Worm (Caenorhabditis elegans): ENCODE data around the gene mel-28.
"Not testable (repeated sequence)": the region's sequence is repeated elsewhere in the genome, so short reads cannot be mapped to it uniquely, and the experiment has no call there.

Gene mel-28

ce11 chrIII:4785714-4786113 is at the start of gene mel-28:
TSS of gene mel-28 (plus strand) at chrIII:4786080.
- TF ChIP-seq lin-13 (GFP tag; optimal IDR thresholded peaks at IDR 0.05) (no peak), gmeb-1 (tag; optimal IDR thresholded peaks at IDR 0.05) (peak; percentile 13), C34F6.9 (tag; optimal IDR thresholded peaks at IDR 0.05) (peak; percentile 65), unc-55 (GFP tag; optimal IDR thresholded peaks at IDR 0.05) (peak; percentile 16)

- no peak for TF ChIP-seq zag-1 (tag; optimal IDR thresholded peaks at IDR 0.05)
- no peak for TF ChIP-seq elt-1 (tag; optimal IDR thresholded peaks at IDR 0.05)
- no peak for TF ChIP-seq Y55F3AM.14 (GFP tag; optimal IDR thresholded peaks at IDR 0.05)
- TF ChIP-seq mdl-1 (tag; optimal IDR thresholded peaks at IDR 0.05), result no peak
- TF ChIP-seq R02D3.7 (tag; optimal IDR thresholded peaks at IDR 0.05), result no peak
- no peak for TF ChIP-seq ZK546.5 (tag; optimal IDR thresholded peaks at IDR 0.05)
- TF ChIP-seq gmeb-1 (tag; optimal IDR thresholded peaks at IDR 0.05), result no peak
- no peak for TF ChIP-seq mab-5 (tag; optimal IDR thresholded peaks at IDR 0.05)
- no peak for TF ChIP-seq C34F6.9 (tag; optimal IDR thresholded peaks at IDR 0.05)
- TF ChIP-seq lin-11 (tag; optimal IDR thresholded peaks at IDR 0.05), result no peak
- TF ChIP-seq nhr-21 (tag; optimal IDR thresholded peaks at IDR 0.05), result no peak
- TF ChIP-seq nhr-25 (tag; optimal IDR thresholded peaks at IDR 0.05), result no peak
- TF ChIP-seq unc-39 (tag; optimal IDR thresholded peaks at IDR 0.05), result no peak
These were observed 45.9 kb upstream of the mel-28 start, which contains the start of gene ras-2 for ce11 chrIII:4739975-4740374. TSS of gene ras-2 (minus strand) at chrIII:4740075.

ce11 chrIII:4740820-4741219 is 45.1 kb upstream of the mel-28 start:
- TF ChIP-seq mdl-1 (tag; optimal IDR thresholded peaks at IDR 0.05) (no peak), fos-1 (tag; optimal IDR thresholded peaks at IDR 0.05) (peak; percentile 78), blmp-1 (tag; optimal IDR thresholded peaks at IDR 0.05; ENCODE audit: insufficient read depth) (no peak), nhr-129 (tag; optimal IDR thresholded peaks at IDR 0.05) (peak; percentile 27), egl-27 (tag; optimal IDR thresholded peaks at IDR 0.05) (no peak), crh-2 (tag; optimal IDR thresholded peaks at IDR 0.05) (peak; percentile 29), lsy-2 (tag; optimal IDR thresholded peaks at IDR 0.05) (peak in 1 of 2 experiments; percentile 28), elt-3 (tag; optimal IDR thresholded peaks at IDR 0.05) (no peak)

- TF ChIP-seq elt-3, nhr-6, mbf-1 (tag; optimal IDR thresholded peaks at IDR 0.05): not testable (repeated sequence)
These were observed 43.3 kb upstream of the mel-28 start, which contains the start of gene twk-6 for ce11 chrIII:4742620-4743019. TSS of gene twk-6 (plus strand) at chrIII:4742920.

ce11 chrIII:4745934-4746333 is 39.9 kb upstream of the mel-28 start, which contains the start of gene F17C8.6:
TSS of gene F17C8.6 (minus strand) at chrIII:4746034.
- TF ChIP-seq ZK546.5 (tag; optimal IDR thresholded peaks at IDR 0.05) (no peak), nhr-77 (tag; optimal IDR thresholded peaks at IDR 0.05) (no peak), mdl-1 (tag; optimal IDR thresholded peaks at IDR 0.05) (no peak), unc-39 (tag; optimal IDR thresholded peaks at IDR 0.05) (no peak), lin-13 (GFP tag; optimal IDR thresholded peaks at IDR 0.05) (no peak), sma-3 (GFP tag; optimal IDR thresholded peaks at IDR 0.05) (no peak), egl-27 (tag; optimal IDR thresholded peaks at IDR 0.05) (no peak), nhr-12 (tag; optimal IDR thresholded peaks at IDR 0.05) (no peak), R02D3.7 (tag; optimal IDR thresholded peaks at IDR 0.05) (no peak), elt-1 (tag; optimal IDR thresholded peaks at IDR 0.05) (no peak), nhr-10 (tag; optimal IDR thresholded peaks at IDR 0.05) (no peak), zag-1 (tag; optimal IDR thresholded peaks at IDR 0.05) (no peak), gmeb-1 (tag; optimal IDR thresholded peaks at IDR 0.05) (no peak), sma-9 (GFP tag; optimal IDR thresholded peaks at IDR 0.05) (no peak), sma-9 (tag; optimal IDR thresholded peaks at IDR 0.05) (no peak), unc-62 (GFP tag; optimal IDR thresholded peaks at IDR 0.05) (no peak), aly-2 (tag; optimal IDR thresholded peaks at IDR 0.05) (no peak), lin-39 (tag; optimal IDR thresholded peaks at IDR 0.05) (no peak), blmp-1 (tag; optimal IDR thresholded peaks at IDR 0.05; ENCODE audit: insufficient read depth) (no peak), nhr-6 (tag; optimal IDR thresholded peaks at IDR 0.05) (no peak)

ce11 chrIII:4748109-4748508 is 37.8 kb upstream of the mel-28 start, which contains the start of gene col-89:
TSS of gene col-89 (plus strand) at chrIII:4748127.
- TF ChIP-seq dmd-4 (tag; optimal IDR thresholded peaks at IDR 0.05), result no peak
- no peak for TF ChIP-seq C34F6.9 (tag; optimal IDR thresholded peaks at IDR 0.05)
- TF ChIP-seq lin-13 (GFP tag; optimal IDR thresholded peaks at IDR 0.05), result no peak
- TF ChIP-seq ceh-16 (tag; optimal IDR thresholded peaks at IDR 0.05), result no peak
- TF ChIP-seq lsy-2 (tag; optimal IDR thresholded peaks at IDR 0.05), result no peak
- no peak for TF ChIP-seq fos-1 (tag; optimal IDR thresholded peaks at IDR 0.05)
- TF ChIP-seq egl-27 (tag; optimal IDR thresholded peaks at IDR 0.05), result no peak
- TF ChIP-seq lin-11 (tag; optimal IDR thresholded peaks at IDR 0.05), result no peak
- TF ChIP-seq mdl-1 (tag; optimal IDR thresholded peaks at IDR 0.05), result no peak
- no peak for TF ChIP-seq nhr-6 (tag; optimal IDR thresholded peaks at IDR 0.05)
- no peak for TF ChIP-seq sem-4 (tag; optimal IDR thresholded peaks at IDR 0.05)

All from whole organism, L2 larva.